Worm (Caenorhabditis elegans): ENCODE measurements around the gene H03A11.13.

- TF ChIP-seq unc-130 (tag; optimal IDR thresholded peaks at IDR 0.05), result no peak
- TF ChIP-seq fos-1 (tag; optimal IDR thresholded peaks at IDR 0.05), result no peak
- no peak for TF ChIP-seq zag-1 (tag; optimal IDR thresholded peaks at IDR 0.05)
Measured at ce11 chrX:15246182-15246581, 33.1 kb upstream of the H03A11.13 start, which contains the start of gene piki-1.
